Fruit fly (Drosophila melanogaster) whole organism, embryonic: ENCODE measurements around the gene dor.

Experiments
- Adf1 ChIP-seq: fragments of 200-800 bp; sonication (Bioruptor generic); IDR thresholded peaks from 2 replicates; pipeline ENCODE4 v1.3.6; 2022; ENCODE audit warnings: missing biosample characterization, missing genetic modification characterization
- CG1024 ChIP-seq: fragments of 200-800 bp; sonication (Bioruptor generic); IDR thresholded peaks from 2 replicates; pipeline ENCODE4 v1.3.6; 2022; ENCODE audit warnings: missing biosample characterization, missing genetic modification characterization
- CG10321 ChIP-seq: fragments of 200-800 bp; sonication (Bioruptor generic); IDR thresholded peaks from 2 replicates; pipeline ENCODE4 v1.3.6; 2022; ENCODE audit warnings: missing biosample characterization, missing genetic modification characterization
- CG10543 ChIP-seq: fragments of 200-800 bp; sonication (Bioruptor generic); optimal IDR thresholded peaks from 3 replicates; lab custom pipeline; 2017; ENCODE audit warnings: missing biosample characterization, mild to moderate bottlenecking, missing genetic modification characterization, moderate library complexity
- CG14667 ChIP-seq: fragments of 200-800 bp; sonication (Bioruptor generic); IDR thresholded peaks from 2 replicates; pipeline ENCODE4 v1.3.6; 2022; ENCODE audit warnings: missing biosample characterization, missing genetic modification characterization
- CG15269 ChIP-seq: fragments of 200-800 bp; sonication (Bioruptor generic); optimal IDR thresholded peaks from 2 replicates; lab custom pipeline; 2018; ENCODE audit warnings: missing biosample characterization, mild to moderate bottlenecking, missing genetic modification characterization, moderate library complexity
- CG15601 ChIP-seq: fragments of 200-800 bp; sonication (Bioruptor generic); optimal IDR thresholded peaks from 3 replicates; lab custom pipeline; 2019; ENCODE audit warnings: missing biosample characterization, mild to moderate bottlenecking, missing genetic modification characterization, moderate library complexity
- CG1832 ChIP-seq: fragments of 200-800 bp; sonication (Bioruptor generic); optimal IDR thresholded peaks from 2 replicates; lab custom pipeline; 2017; ENCODE audit warnings: missing biosample characterization, mild to moderate bottlenecking, missing genetic modification characterization, inconsistent platforms
- CG2199 ChIP-seq: fragments of 200-800 bp; sonication (Bioruptor generic); IDR thresholded peaks from 3 replicates; pipeline ENCODE4 v1.3.6; 2022; ENCODE audit warnings: missing biosample characterization, missing genetic modification characterization
- CG2678 ChIP-seq: fragments of 200-800 bp; sonication (Bioruptor generic); optimal IDR thresholded peaks from 3 replicates; lab custom pipeline; 2019; ENCODE audit warnings: missing biosample characterization, mild to moderate bottlenecking, missing genetic modification characterization, moderate library complexity
- CG2712 ChIP-seq: fragments of 200-800 bp; optimal IDR thresholded peaks from 3 replicates; lab custom pipeline; 2019; ENCODE audit warnings: missing biosample characterization, mild to moderate bottlenecking, missing genetic modification characterization, moderate library complexity
- CG30020 ChIP-seq: fragments of 200-800 bp; optimal IDR thresholded peaks from 2 replicates; lab custom pipeline; 2019; ENCODE audit warnings: missing biosample characterization, mild to moderate bottlenecking, missing genetic modification characterization, moderate library complexity
- CG30403 ChIP-seq: fragments of 200-800 bp; sonication (Bioruptor generic); optimal IDR thresholded peaks from 3 replicates; lab custom pipeline; 2016; ENCODE audit warnings: missing biosample characterization, missing genetic modification characterization
- CG30431 ChIP-seq: fragments of 200-800 bp; sonication (Bioruptor generic); optimal IDR thresholded peaks from 2 replicates; lab custom pipeline; 2017; ENCODE audit warnings: missing biosample characterization, missing genetic modification characterization
- CG3065 ChIP-seq: fragments of 200-800 bp; sonication (Bioruptor generic); optimal IDR thresholded peaks from 2 replicates; lab custom pipeline; 2016; ENCODE audit warnings: missing biosample characterization, missing genetic modification characterization
- CG31365 ChIP-seq: fragments of 200-800 bp; sonication (Bioruptor generic); optimal IDR thresholded peaks from 2 replicates; lab custom pipeline; 2018; ENCODE audit warnings: missing biosample characterization, mild to moderate bottlenecking, missing genetic modification characterization
- CG4404 ChIP-seq: fragments of 200-800 bp; sonication (Bioruptor generic); IDR thresholded peaks from 2 replicates; pipeline ENCODE4 v1.3.6; 2022; ENCODE audit warnings: missing biosample characterization, missing genetic modification characterization
- CG7271 ChIP-seq: fragments of 200-800 bp; sonication (Bioruptor generic); optimal IDR thresholded peaks from 2 replicates; lab custom pipeline; 2018; ENCODE audit warnings: missing biosample characterization, mild to moderate bottlenecking, missing genetic modification characterization, moderate library complexity
- CG7963 ChIP-seq: fragments of 200-800 bp; sonication (Bioruptor generic); IDR thresholded peaks from 3 replicates; pipeline ENCODE4 v1.3.6; 2022; ENCODE audit warnings: missing biosample characterization, missing genetic modification characterization; ENCODE audit not compliant: partially characterized antibody
- CG9727 ChIP-seq: fragments of 200-800 bp; sonication (Bioruptor generic); optimal IDR thresholded peaks from 3 replicates; lab custom pipeline; 2017; ENCODE audit warnings: missing biosample characterization, mild to moderate bottlenecking, missing genetic modification characterization
- CHES-1-like ChIP-seq: fragments of 200-800 bp; sonication (Bioruptor generic); optimal IDR thresholded peaks from 2 replicates; lab custom pipeline; 2016; ENCODE audit warnings: missing biosample characterization, missing genetic modification characterization
- Doc3 ChIP-seq: fragments of 200-800 bp; sonication (Bioruptor generic); IDR thresholded peaks from 3 replicates; pipeline ENCODE4 v1.3.6; 2022; ENCODE audit warnings: missing biosample characterization, missing genetic modification characterization; ENCODE audit not compliant: partially characterized antibody
- ERR ChIP-seq: fragments of 200-800 bp; sonication (Bioruptor generic); optimal IDR thresholded peaks from 2 replicates; lab custom pipeline; 2016; ENCODE audit warnings: missing biosample characterization, missing genetic modification characterization
- Fer1 ChIP-seq: fragments of 200-800 bp; sonication (Bioruptor generic); optimal IDR thresholded peaks from 2 replicates; lab custom pipeline; 2017; ENCODE audit warnings: missing biosample characterization, mild to moderate bottlenecking, missing genetic modification characterization
- Meics ChIP-seq: fragments of 200-800 bp; sonication (Bioruptor generic); optimal IDR thresholded peaks from 2 replicates; lab custom pipeline; 2017; ENCODE audit warnings: missing biosample characterization, mild to moderate bottlenecking, missing genetic modification characterization
- NC2β ChIP-seq: fragments of 200-800 bp; sonication (Bioruptor generic); optimal IDR thresholded peaks from 2 replicates; lab custom pipeline; 2016; ENCODE audit warnings: missing biosample characterization, missing genetic modification characterization
- Neu2 ChIP-seq: fragments of 200-800 bp; sonication (Bioruptor generic); optimal IDR thresholded peaks from 3 replicates; lab custom pipeline; 2016; ENCODE audit warnings: missing biosample characterization, missing genetic modification characterization, borderline replicate concordance
- Opbp ChIP-seq: fragments of 200-800 bp; sonication (Bioruptor generic); IDR thresholded peaks from 3 replicates; pipeline ENCODE4 v1.3.6; 2022; ENCODE audit warnings: missing biosample characterization, missing genetic modification characterization; ENCODE audit not compliant: partially characterized antibody
- Ptx1 ChIP-seq: fragments of 200-800 bp; sonication (Bioruptor generic); IDR thresholded peaks from 2 replicates; pipeline ENCODE4 v1.3.6; 2022; ENCODE audit warnings: missing biosample characterization, missing genetic modification characterization
- Ssrp ChIP-seq: fragments of 200-800 bp; sonication (Bioruptor generic); optimal IDR thresholded peaks from 2 replicates; lab custom pipeline; 2018; ENCODE audit warnings: missing biosample characterization, mild to moderate bottlenecking, missing genetic modification characterization, moderate library complexity
- Xrp1 ChIP-seq: fragments of 200-800 bp; sonication (Bioruptor generic); IDR thresholded peaks from 2 replicates; pipeline ENCODE4 v1.3.6; 2022; ENCODE audit warnings: missing biosample characterization, missing genetic modification characterization
- chn ChIP-seq: fragments of 200-800 bp; sonication (Bioruptor generic); optimal IDR thresholded peaks from 2 replicates; lab custom pipeline; 2016; ENCODE audit warnings: missing biosample characterization, missing genetic modification characterization
- dimm ChIP-seq: fragments of 200-800 bp; sonication (Bioruptor generic); IDR thresholded peaks from 2 replicates; pipeline ENCODE4 v1.3.6; 2022; ENCODE audit warnings: missing biosample characterization, missing genetic modification characterization
- dmrt11E ChIP-seq: fragments of 200-800 bp; sonication (Bioruptor generic); optimal IDR thresholded peaks from 3 replicates; lab custom pipeline; 2018; ENCODE audit warnings: missing biosample characterization, mild to moderate bottlenecking, missing genetic modification characterization, moderate library complexity
- esg ChIP-seq: fragments of 200-800 bp; sonication (Bioruptor generic); conservative IDR thresholded peaks from 2 replicates; pipeline ENCODE4 v1.3.6; 2022; ENCODE audit warnings: missing biosample characterization, missing genetic modification characterization
- gro ChIP-seq: fragments of 200-800 bp; sonication (Bioruptor generic); optimal IDR thresholded peaks from 2 replicates; lab custom pipeline; 2016; ENCODE audit warnings: missing biosample characterization, missing genetic modification characterization
- gsb-n ChIP-seq: fragments of 200-800 bp; sonication (Bioruptor generic); optimal IDR thresholded peaks from 3 replicates; lab custom pipeline; 2018; ENCODE audit warnings: missing biosample characterization, mild to moderate bottlenecking, missing genetic modification characterization
- h ChIP-seq: fragments of >200 bp; optimal IDR thresholded peaks from 2 replicates; lab custom pipeline; 2017
- jigr1 ChIP-seq: fragments of 200-800 bp; sonication (Bioruptor generic); IDR thresholded peaks from 3 replicates; pipeline ENCODE4 v1.3.6; 2022; ENCODE audit warnings: missing biosample characterization, missing genetic modification characterization
- jumu ChIP-seq: fragments of 200-800 bp; sonication (Bioruptor generic); optimal IDR thresholded peaks from 3 replicates; lab custom pipeline; 2016; ENCODE audit warnings: missing biosample characterization, missing genetic modification characterization
- onecut ChIP-seq: fragments of 200-800 bp; sonication (Bioruptor generic); IDR thresholded peaks from 2 replicates; pipeline ENCODE4 v1.3.6; 2022; ENCODE audit warnings: missing biosample characterization, missing genetic modification characterization
- prd ChIP-seq, 3 experiments: fragments of >200 bp in 2 of 3; fragments of 200-800 bp in 1 of 3; sonication (Bioruptor generic) in 1 of 3; optimal IDR thresholded peaks in 2 of 3; IDR thresholded peaks in 1 of 3; 2 replicates in 2 of 3; 3 replicates in 1 of 3; pipeline versions ENCODE4 v1.3.6 to Lab custom; 2017 to 2022; ENCODE audit warnings: missing biosample characterization in 1 of 3, missing genetic modification characterization in 1 of 3
- salm ChIP-seq: fragments of 200-800 bp; sonication (Bioruptor generic); optimal IDR thresholded peaks from 2 replicates; lab custom pipeline; 2018; ENCODE audit warnings: missing biosample characterization, mild to moderate bottlenecking, missing genetic modification characterization
- sd ChIP-seq: fragments of 200-800 bp; sonication (Bioruptor generic); optimal IDR thresholded peaks from 3 replicates; lab custom pipeline; 2018; ENCODE audit warnings: missing biosample characterization, mild to moderate bottlenecking, missing genetic modification characterization, moderate library complexity
- sim ChIP-seq: fragments of 200-800 bp; sonication (Bioruptor generic); IDR thresholded peaks from 2 replicates; pipeline ENCODE4 v1.3.6; 2022; ENCODE audit warnings: missing biosample characterization, missing genetic modification characterization
- ssp ChIP-seq: fragments of 200-800 bp; sonication (Bioruptor generic); IDR thresholded peaks from 2 replicates; pipeline ENCODE4 v1.3.6; 2022; ENCODE audit warnings: missing biosample characterization, missing genetic modification characterization
- tgo ChIP-seq: fragments of 200-800 bp; sonication (Bioruptor generic); IDR thresholded peaks from 3 replicates; pipeline ENCODE4 v1.3.6; 2022; ENCODE audit warnings: missing biosample characterization, missing genetic modification characterization
- vvl ChIP-seq: fragments of 200-800 bp; sonication (Bioruptor generic); IDR thresholded peaks from 2 replicates; pipeline ENCODE4 v1.3.6; 2022; ENCODE audit warnings: missing biosample characterization, missing genetic modification characterization
- zen2 ChIP-seq: fragments of 200-800 bp; sonication (Bioruptor generic); IDR thresholded peaks from 3 replicates; pipeline ENCODE4 v1.3.6; 2022; ENCODE audit warnings: missing biosample characterization, missing genetic modification characterization; ENCODE audit not compliant: partially characterized antibody

Gene dor

dm6 chrX:1618727-1619581, 45.9 kb upstream of the dor start (continued):
- peak; percentile 63 for TF ChIP-seq Adf1 (GFP tag; lab: Robert Waterston, UW)
- TF ChIP-seq CG1832 (GFP tag; lab: Kevin White, UChicago): no peak
- TF ChIP-seq CG3065 (GFP tag; lab: Kevin White, UChicago): peak; percentile 35
- no peak for TF ChIP-seq Neu2
- peak; percentile 12 for TF ChIP-seq CG31365 (tag; lab: Kevin White, UChicago)
- TF ChIP-seq CG7963 (GFP tag; lab: Robert Waterston, UW): no peak
- TF ChIP-seq CG15601 (tag; lab: Kevin White, UChicago): no peak
- TF ChIP-seq dimm (GFP tag; lab: Robert Waterston, UW): peak; percentile 60; the same call in 1 of the 2 replicates
- TF ChIP-seq Opbp (GFP tag; lab: Robert Waterston, UW): no peak
- peak; percentile 73 for TF ChIP-seq ssp (GFP tag; lab: Robert Waterston, UW)
- peak; percentile 66 for TF ChIP-seq CG14667 (GFP tag; lab: Robert Waterston, UW)
- TF ChIP-seq chn (GFP tag; lab: Kevin White, UChicago): peak; percentile 75
- peak; percentile 80 for TF ChIP-seq Meics (GFP tag; lab: Kevin White, UChicago)
- no peak for TF ChIP-seq CG2199 (GFP tag; lab: Robert Waterston, UW)
- TF ChIP-seq NC2β: peak; percentile 74
- no peak for TF ChIP-seq sim (GFP tag; lab: Robert Waterston, UW)
- TF ChIP-seq Fer1: no peak
- no peak for TF ChIP-seq zen2 (GFP tag; lab: Robert Waterston, UW)
- TF ChIP-seq ERR: peak; percentile 72
- TF ChIP-seq CG9727 (GFP tag; lab: Kevin White, UChicago): peak; percentile 70
- TF ChIP-seq onecut (GFP tag; lab: Robert Waterston, UW): peak; percentile 50
- TF ChIP-seq CG2712 (tag; lab: Kevin White, UChicago): peak; percentile 76
- no peak for TF ChIP-seq CG10321 (GFP tag; lab: Robert Waterston, UW)
- no peak for TF ChIP-seq CG7271
- TF ChIP-seq dmrt11E (tag; lab: Kevin White, UChicago): no peak
- peak; percentile 69 for TF ChIP-seq Ssrp
- TF ChIP-seq jumu (GFP tag; lab: Kevin White, UChicago): peak; percentile 83
- TF ChIP-seq Ptx1 (GFP tag; lab: Robert Waterston, UW): peak; percentile 90
- peak; percentile 31 for TF ChIP-seq gsb-n (tag; lab: Kevin White, UChicago)
- TF ChIP-seq vvl (GFP tag; lab: Robert Waterston, UW): peak; percentile 84
- peak; percentile 73 for TF ChIP-seq Xrp1 (GFP tag; lab: Robert Waterston, UW)
- peak; percentile 88 for TF ChIP-seq CG30403 (GFP tag; lab: Kevin White, UChicago)
- peak; percentile 31 for TF ChIP-seq CG10543 (GFP tag; lab: Kevin White, UChicago)
- peak; percentile 76 for TF ChIP-seq esg (GFP tag; lab: Robert Waterston, UW)
- peak; percentile 39; the same call in 1 of the 2 replicates for TF ChIP-seq CG1024 (GFP tag; lab: Robert Waterston, UW)
- TF ChIP-seq CG15269: peak; percentile 82
- TF ChIP-seq tgo: peak; percentile 87
- no peak for TF ChIP-seq gro (GFP tag; lab: Kevin White, UChicago)
- no peak for TF ChIP-seq prd (optimal IDR thresholded peaks at IDR 0.05; lab: Kevin White, UChicago)
- peak; percentile 90 for TF ChIP-seq prd (GFP tag; IDR thresholded peaks at IDR 0.05; lab: Robert Waterston, UW)
- peak; percentile 41 for TF ChIP-seq sd (tag; lab: Kevin White, UChicago)
- peak; percentile 2 for TF ChIP-seq salm (tag; lab: Kevin White, UChicago)
- peak; percentile 66; the same call in 1 of the 3 replicates for TF ChIP-seq jigr1
- peak; percentile 74 for TF ChIP-seq CG4404 (GFP tag; lab: Robert Waterston, UW)
- TF ChIP-seq CG2678: peak; percentile 83
- TF ChIP-seq CG30020 (tag; lab: Kevin White, UChicago): no peak
- TF ChIP-seq CHES-1-like (GFP tag; lab: Kevin White, UChicago): peak; percentile 80
- no peak for TF ChIP-seq Doc3
- peak; percentile 55 for TF ChIP-seq CG30431 (GFP tag; lab: Kevin White, UChicago)
- no peak for TF ChIP-seq h (lab: Kevin White, UChicago)
